Worm (Caenorhabditis elegans): Measurements from ENCODE around the gene gst-30.

gst-30 gene

DNA sequence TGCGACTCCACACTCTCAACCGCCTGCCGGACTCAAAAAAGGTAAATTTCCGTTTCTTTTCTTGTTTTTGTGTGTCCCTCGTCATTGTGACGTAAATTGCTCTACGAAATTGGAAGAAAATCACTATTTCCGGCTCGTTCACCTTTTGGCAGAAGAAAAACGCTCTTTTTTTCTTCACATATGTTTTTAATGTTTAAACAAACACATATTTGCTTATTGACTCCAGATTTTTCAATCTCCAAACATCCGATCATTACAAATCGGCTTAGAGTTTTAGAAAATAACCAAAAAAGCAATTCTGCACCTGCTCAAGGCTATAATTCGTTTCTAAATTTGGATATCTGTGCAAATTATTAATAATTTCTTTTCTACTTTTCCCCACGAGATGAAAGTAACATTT lies 29.0 kb downstream of the gst-30 start:
- TF ChIP-seq xnd-1 (tag; optimal IDR thresholded peaks at IDR 0.05), result no peak
- TF ChIP-seq ztf-25 (GFP tag; IDR thresholded peaks at IDR 0.05), result no peak
- no peak for TF ChIP-seq cebp-2 (GFP tag; IDR thresholded peaks at IDR 0.05)
- no peak for TF ChIP-seq lin-26 (GFP tag; IDR thresholded peaks at IDR 0.05)
- TF ChIP-seq ztf-3 (GFP tag; optimal IDR thresholded peaks at IDR 0.05), result no peak
- no peak for TF ChIP-seq bed-2 (GFP tag; IDR thresholded peaks at IDR 0.05)
- no peak for TF ChIP-seq Y53F4B.3 (GFP tag; IDR thresholded peaks at IDR 0.05)
- no peak for TF ChIP-seq attf-5 (GFP tag; optimal IDR thresholded peaks at IDR 0.05)
- TF ChIP-seq K11D2.4 (GFP tag; IDR thresholded peaks at IDR 0.05), result no peak
- TF ChIP-seq attf-6 (GFP tag; IDR thresholded peaks at IDR 0.05), result no peak
- no peak for TF ChIP-seq egrh-3 (GFP tag; IDR thresholded peaks at IDR 0.05)
- TF ChIP-seq K12H6.12 (tag; optimal IDR thresholded peaks at IDR 0.05), result no peak
- TF ChIP-seq bed-1 (GFP tag; IDR thresholded peaks at IDR 0.05), result no peak
- no peak for TF ChIP-seq snpc-1.3 (tag; optimal IDR thresholded peaks at IDR 0.05; ENCODE audit: insufficient read depth)
- no peak for TF ChIP-seq tlf-1 (GFP tag; optimal IDR thresholded peaks at IDR 0.05)
- TF ChIP-seq ceh-27 (GFP tag; optimal IDR thresholded peaks at IDR 0.05), result no peak
- TF ChIP-seq lin-54 (GFP tag; optimal IDR thresholded peaks at IDR 0.05), result no peak
- TF ChIP-seq cebp-1 (GFP tag; IDR thresholded peaks at IDR 0.05), result no peak
- no peak for TF ChIP-seq cebp-1 (tag; optimal IDR thresholded peaks at IDR 0.05)
- no peak for TF ChIP-seq repo-1 (tag; optimal IDR thresholded peaks at IDR 0.05)

DNA sequence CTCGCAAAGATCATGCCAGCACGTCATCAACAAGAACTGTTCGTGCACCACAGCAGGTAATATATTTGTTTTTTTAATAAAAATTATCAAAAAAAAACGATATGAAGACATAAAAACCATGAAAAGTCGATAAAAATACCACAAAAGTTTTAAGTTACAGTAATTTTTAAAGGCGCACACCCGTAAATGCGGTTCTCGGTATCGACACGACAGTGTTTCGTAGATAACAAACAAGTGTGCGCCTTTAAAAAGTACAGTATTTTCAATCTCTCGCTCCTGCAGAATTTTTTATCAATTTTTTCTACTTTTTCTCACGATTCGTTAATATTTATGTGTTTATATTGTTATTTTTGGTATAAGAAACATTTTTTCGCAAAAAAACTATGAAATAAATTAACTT lies 29.5 kb downstream of the gst-30 start:
- peak; percentile 50; the same call in 1 of the 2 replicates for TF ChIP-seq F33H1.4 (GFP tag; IDR thresholded peaks at IDR 0.05)
- no peak for TF ChIP-seq C17E4.6 (GFP tag; IDR thresholded peaks at IDR 0.05)
- TF ChIP-seq lsl-1 (GFP tag; optimal IDR thresholded peaks at IDR 0.05), result peak; percentile 70
- TF ChIP-seq madf-6 (GFP tag; IDR thresholded peaks at IDR 0.05), result peak; percentile 56

DNA sequence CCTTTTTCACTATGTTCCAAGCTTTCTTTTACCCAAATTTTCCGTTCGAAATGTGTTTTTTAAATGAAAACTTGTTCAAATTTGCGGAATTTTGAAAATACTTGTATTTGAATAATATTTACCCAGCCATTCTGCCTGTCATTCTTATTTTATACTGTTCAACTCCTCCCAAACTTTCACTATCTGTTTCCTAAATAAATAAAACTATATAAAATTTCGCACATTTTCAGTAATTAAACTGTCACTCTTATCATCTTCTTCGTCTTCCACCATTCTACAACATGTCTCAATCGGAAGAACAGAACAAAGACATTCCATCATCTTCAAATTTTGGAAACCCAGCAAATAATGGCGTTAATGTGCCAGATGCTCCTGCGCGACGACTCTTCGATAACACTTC lies 30.1 kb downstream of the gst-30 start, which contains the start of gene btbd-10:
TSS of gene btbd-10 (plus strand) at position 231 of the 400 bp plus-strand sequence.
- TF ChIP-seq unc-62 (GFP tag; optimal IDR thresholded peaks at IDR 0.05), result peak; percentile 67
- TF ChIP-seq ceh-79 (tag; optimal IDR thresholded peaks at IDR 0.05), result no peak
- peak; percentile 7 for TF ChIP-seq pha-4 (tag; optimal IDR thresholded peaks at IDR 0.05)

DNA sequence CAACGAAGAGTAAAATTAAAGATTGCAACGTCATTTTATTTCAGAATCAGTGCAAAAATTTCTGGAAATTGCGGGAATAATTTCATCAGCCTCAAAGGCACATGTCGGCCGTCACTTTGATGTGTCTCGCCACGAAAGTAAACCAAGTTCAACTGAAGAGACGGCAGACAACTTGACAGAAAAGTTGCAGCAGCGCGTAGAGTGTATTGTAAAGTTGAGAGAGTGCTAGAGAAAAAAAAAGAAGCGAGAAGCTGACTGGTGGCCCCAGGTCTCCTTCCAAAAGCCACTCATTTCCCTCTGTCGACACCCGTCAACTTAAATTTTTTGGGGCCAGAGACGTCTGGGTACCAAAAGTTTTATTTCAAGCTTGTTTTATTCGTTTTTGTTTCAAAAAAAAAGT lies 30.6 kb downstream of the gst-30 start:
- peak; percentile 26 for TF ChIP-seq xnd-1 (tag; optimal IDR thresholded peaks at IDR 0.05)
- TF ChIP-seq ZK185.1 (tag; optimal IDR thresholded peaks at IDR 0.05; ENCODE audit: poor library complexity, severe bottlenecking), result peak; percentile 58
- peak; percentile 82 for TF ChIP-seq madf-6 (GFP tag; IDR thresholded peaks at IDR 0.05)
- TF ChIP-seq lin-40 (tag; optimal IDR thresholded peaks at IDR 0.05), result peak; percentile 24
- TF ChIP-seq C17E4.6 (GFP tag; IDR thresholded peaks at IDR 0.05), result no peak
- TF ChIP-seq nhr-80 (tag; optimal IDR thresholded peaks at IDR 0.05), result peak; percentile 15
- TF ChIP-seq K12H6.12 (tag; optimal IDR thresholded peaks at IDR 0.05), result peak; percentile 7
- TF ChIP-seq dox-1 (GFP tag; IDR thresholded peaks at IDR 0.05), result peak; percentile 73
- no peak for TF ChIP-seq gei-17 (GFP tag; optimal IDR thresholded peaks at IDR 0.05)
- no peak for TF ChIP-seq aptf-3 (GFP tag; IDR thresholded peaks at IDR 0.05)
- TF ChIP-seq ekl-4 (GFP tag; IDR thresholded peaks at IDR 0.05), result peak; percentile 64
- no peak for TF ChIP-seq B0261.1 (tag; optimal IDR thresholded peaks at IDR 0.05)
- TF ChIP-seq madf-3 (GFP tag; IDR thresholded peaks at IDR 0.05), result peak; percentile 29; the same call in 1 of the 2 replicates
- TF ChIP-seq F49E8.2 (tag; optimal IDR thresholded peaks at IDR 0.05; ENCODE audit: insufficient read depth), result peak; percentile 44
- TF ChIP-seq fkh-3 (tag; optimal IDR thresholded peaks at IDR 0.05), result no peak
- peak; percentile 77 for TF ChIP-seq lsl-1 (GFP tag; optimal IDR thresholded peaks at IDR 0.05)
- no peak for TF ChIP-seq Y53F4B.3 (GFP tag; IDR thresholded peaks at IDR 0.05)
- peak; percentile 36 for TF ChIP-seq rpc-1 (optimal IDR thresholded peaks at IDR 0.05)
- TF ChIP-seq rpc-1 (tag; optimal IDR thresholded peaks at IDR 0.05), result no peak
- TF ChIP-seq rcor-1 (GFP tag; IDR thresholded peaks at IDR 0.05), result peak; percentile 61
- no peak for TF ChIP-seq nfya-1 (tag; optimal IDR thresholded peaks at IDR 0.05; ENCODE audit: borderline replicate concordance, insufficient read depth)
- TF ChIP-seq ceh-91 (GFP tag; IDR thresholded peaks at IDR 0.05), result peak; percentile 39; the same call in 1 of the 2 replicates
- peak; percentile 47 for TF ChIP-seq snpc-4 (GFP tag; optimal IDR thresholded peaks at IDR 0.05)
- peak; percentile 59 to 84 (median 65) for TF ChIP-seq snpc-4 (tag; optimal IDR thresholded peaks at IDR 0.05)

Measured in whole organism, young adult.